Worm (Caenorhabditis elegans) whole organism, L4 larva: ENCODE data around the gene F28H7.3.

Experiments used
- F49E8.2 ChIP-seq: sonication (generic microtip); optimal IDR thresholded peaks from 2 replicates; lab custom pipeline; 2016; ENCODE audit warnings: missing compliant biosample characterization, mild to moderate bottlenecking, missing genetic modification characterization, borderline replicate concordance
- Y75B8A.6 ChIP-seq: fragments of 200-800 bp; sonication (Bioruptor generic); IDR thresholded peaks from 2 replicates; pipeline ENCODE4 v1.3.6; 2022; ENCODE audit warnings: missing genetic modification reagents, missing genetic modification characterization, missing compliant biosample characterization
- ama-1 ChIP-seq: fragments of 150-350 bp; optimal IDR thresholded peaks from 2 replicates; lab custom pipeline; 2014; ENCODE audit warnings: inconsistent platforms, mixed read lengths
- ceh-20 ChIP-seq: fragments of 200-800 bp; sonication (Bioruptor generic); IDR thresholded peaks from 2 replicates; pipeline ENCODE4 v1.3.6; 2022; ENCODE audit warnings: missing genetic modification reagents, missing genetic modification characterization, missing compliant biosample characterization
- ces-1 ChIP-seq: fragments of 150-350 bp; sonication (generic microtip); optimal IDR thresholded peaks from 4 replicates; lab custom pipeline; 2014; ENCODE audit warnings: missing biosample characterization, missing genetic modification reagents, missing genetic modification characterization
- daf-12 ChIP-seq: fragments of 150-350 bp; optimal IDR thresholded peaks from 2 replicates; lab custom pipeline; 2014; ENCODE audit warnings: missing biosample characterization, missing genetic modification reagents, missing genetic modification characterization
- skn-1 ChIP-seq: fragments of 150-350 bp; optimal IDR thresholded peaks from 2 replicates; lab custom pipeline; 2014; ENCODE audit warnings: missing biosample characterization, missing genetic modification characterization
- unc-39 ChIP-seq: sonication (generic microtip); optimal IDR thresholded peaks from 2 replicates; lab custom pipeline; 2017; ENCODE audit warnings: missing biosample characterization, missing genetic modification characterization
- zag-1 ChIP-seq: fragments of 150-350 bp; optimal IDR thresholded peaks from 2 replicates; lab custom pipeline; 2014; ENCODE audit warnings: missing biosample characterization, missing genetic modification characterization

- no peak for TF ChIP-seq Y75B8A.6 (GFP tag; lab: Robert Waterston, UW)
- TF ChIP-seq ces-1 (GFP tag; lab: Kevin White, UChicago): no peak
- no peak for TF ChIP-seq F49E8.2 (tag; lab: Kevin White, UChicago)
- TF ChIP-seq daf-12 (tag; lab: Kevin White, UChicago): no peak
- TF ChIP-seq skn-1 (tag; lab: Kevin White, UChicago): no peak
- TF ChIP-seq ceh-20 (GFP tag; lab: Robert Waterston, UW): no peak
- no peak for TF ChIP-seq unc-39 (tag; lab: Kevin White, UChicago)
- no peak for TF ChIP-seq ama-1
- no peak for TF ChIP-seq zag-1 (tag; lab: Kevin White, UChicago)
Measured at ce11 chrV:10719019-10719832, 31.4 kb downstream of the F28H7.3 start.
